Worm (Caenorhabditis elegans) whole organism, L4/young adult: ENCODE data around the gene srt-48.

Experiments
- W03F9.2 ChIP-seq: fragments of 150-350 bp; optimal IDR thresholded peaks from 2 replicates; lab custom pipeline; 2014; ENCODE audit warnings: missing biosample characterization, missing genetic modification characterization
- dao-5 ChIP-seq: sonication (generic microtip); optimal IDR thresholded peaks from 2 replicates; lab custom pipeline; 2016; ENCODE audit warnings: missing genotype, missing genetic modification characterization, moderate library complexity, missing compliant biosample characterization
- him-1 ChIP-seq: sonication (generic microtip); optimal IDR thresholded peaks from 2 replicates; lab custom pipeline; 2016; ENCODE audit warnings: missing genotype, missing genetic modification reagents, missing genetic modification characterization, missing compliant biosample characterization

srt-48 gene

ce11 chrIV:15068818-15069217 is at the start of gene srt-48:
Gene srt-48 (minus strand): TSS chrIV:15068918.
- TF ChIP-seq W03F9.2 (tag; lab: Kevin White, UChicago) (no peak), dao-5 (tag; lab: Kevin White, UChicago) (no peak), him-1 (no peak)

- TF ChIP-seq W03F9.2 (tag; lab: Kevin White, UChicago) (no peak), dao-5 (tag; lab: Kevin White, UChicago) (no peak), him-1 (no peak)
These were observed 49.7 kb upstream of the srt-48 start, which contains the start of gene M199.136 for ce11 chrIV:15118390-15118789. Gene M199.136 (plus strand): TSS chrIV:15118690.

ce11 chrIV:15114324-15114723 is 45.6 kb upstream of the srt-48 start, which contains the start of gene M199.135:
Gene M199.135 (plus strand): TSS chrIV:15114624.
- TF ChIP-seq him-1 (no peak), dao-5 (tag; lab: Kevin White, UChicago) (no peak), W03F9.2 (tag; lab: Kevin White, UChicago) (no peak)

ce11 chrIV:15113117-15113516 is 44.4 kb upstream of the srt-48 start, which contains the start of gene M199.134:
Gene M199.134 (minus strand): TSS chrIV:15113217.
- no peak for TF ChIP-seq him-1
- no peak for TF ChIP-seq dao-5 (tag; lab: Kevin White, UChicago)
- no peak for TF ChIP-seq W03F9.2 (tag; lab: Kevin White, UChicago)

DNA sequence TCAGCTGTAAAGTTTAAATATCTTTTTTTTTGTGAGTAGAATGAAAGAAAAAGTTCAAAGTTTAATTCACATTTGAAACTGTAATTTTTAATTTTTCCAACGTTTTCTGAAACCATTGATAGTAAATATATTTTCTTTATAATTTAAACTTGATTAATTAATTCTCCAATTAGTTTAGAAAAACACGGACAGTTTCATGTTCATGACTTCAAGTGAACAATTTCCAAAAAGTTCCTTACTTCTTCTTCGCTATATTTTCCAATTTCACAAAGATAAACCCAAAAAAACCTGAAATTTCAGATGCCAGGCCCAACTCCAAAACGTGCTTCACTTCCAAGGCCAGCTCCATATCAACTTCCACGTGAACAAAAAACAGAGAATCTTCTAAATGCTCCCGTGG is 39.8 kb upstream of the srt-48 start, which contains the start of gene M199.2:
M199.2 (plus strand) TSS at position 301 of the 400 bp plus-strand sequence.
- TF ChIP-seq him-1 (no peak), W03F9.2 (tag; lab: Kevin White, UChicago) (no peak), dao-5 (tag; lab: Kevin White, UChicago) (no peak)

DNA sequence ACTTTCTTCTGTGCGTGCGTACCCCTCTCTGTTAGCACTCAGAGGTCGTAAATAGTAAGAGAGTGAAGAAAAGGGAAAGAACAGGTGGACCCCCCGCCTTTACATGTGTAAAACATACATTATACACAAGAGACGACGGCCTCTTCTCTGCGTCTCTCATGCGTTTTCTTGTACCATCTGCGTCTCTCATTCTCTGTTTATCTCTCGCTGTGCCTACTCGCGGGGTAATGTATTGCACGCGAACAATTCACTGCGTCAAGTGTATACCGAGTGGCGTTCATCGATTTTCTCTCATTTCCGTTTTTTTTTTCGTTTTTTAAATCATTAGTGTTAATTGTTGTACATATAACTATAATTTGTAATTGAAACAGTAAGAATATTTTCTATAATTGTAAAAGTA is 38.5 kb upstream of the srt-48 start:
- no peak for TF ChIP-seq him-1
- TF ChIP-seq dao-5 (tag; lab: Kevin White, UChicago), result no peak
- TF ChIP-seq W03F9.2 (tag; lab: Kevin White, UChicago), result no peak

DNA sequence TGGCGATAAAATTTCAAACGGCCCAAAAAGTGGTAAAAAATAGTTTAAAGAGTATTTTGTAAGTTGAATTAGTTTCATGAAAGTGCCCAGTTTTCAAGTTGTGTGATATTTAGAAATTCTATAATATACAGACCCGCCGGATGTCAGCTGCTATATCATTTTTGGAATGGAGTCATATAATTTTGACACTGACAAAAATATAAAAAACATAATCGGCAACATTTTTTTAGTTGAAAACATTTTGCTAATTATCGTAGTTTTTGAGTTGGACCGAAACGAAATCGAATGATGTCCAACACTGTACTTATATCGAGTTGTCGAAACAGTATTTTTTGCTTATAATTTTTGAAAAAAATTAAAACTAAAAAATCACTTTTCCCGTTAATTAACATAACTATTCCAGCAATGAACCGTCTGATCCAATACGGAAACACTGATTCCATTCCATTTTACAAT is 34.5 kb upstream of the srt-48 start, which contains the start of gene srt-44:
srt-44 (plus strand) TSS at position 406 of the 456 bp plus-strand sequence.
- TF ChIP-seq dao-5 (tag; lab: Kevin White, UChicago), result no peak
- no peak for TF ChIP-seq W03F9.2 (tag; lab: Kevin White, UChicago)
- no peak for TF ChIP-seq him-1

DNA sequence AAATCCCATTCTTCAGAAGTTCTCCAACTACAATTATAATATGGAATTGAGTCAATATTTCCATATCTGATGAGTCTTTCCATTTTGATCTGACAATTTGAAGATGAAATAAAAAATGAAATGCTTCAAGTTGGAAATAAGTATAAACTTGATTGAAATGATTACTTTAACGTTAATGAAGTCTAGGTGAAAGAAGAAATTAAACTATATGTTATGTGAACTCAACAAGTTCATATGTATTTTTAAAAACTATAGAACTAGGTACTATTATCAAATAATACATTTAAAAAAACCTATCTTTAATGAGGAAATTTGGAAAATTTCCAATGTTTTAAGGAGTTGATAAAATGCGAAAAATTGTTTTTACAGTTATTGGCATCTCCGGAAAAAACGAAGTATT is 29.6 kb upstream of the srt-48 start, which contains the start of gene srt-49:
srt-49 (minus strand) TSS at position 101 of the 400 bp plus-strand sequence.
- TF ChIP-seq him-1, result no peak
- TF ChIP-seq W03F9.2 (tag; lab: Kevin White, UChicago), result no peak
- TF ChIP-seq dao-5 (tag; lab: Kevin White, UChicago), result no peak

- TF ChIP-seq him-1 (no peak), dao-5 (tag; lab: Kevin White, UChicago) (no peak), W03F9.2 (tag; lab: Kevin White, UChicago) (no peak)
These were observed 5.7 kb upstream of the srt-48 start, which contains the start of gene srt-50 for ce11 chrIV:15074392-15074791. Gene srt-50 (plus strand): TSS chrIV:15074692.

- TF ChIP-seq dao-5 (tag; lab: Kevin White, UChicago) (no peak), him-1 (no peak), W03F9.2 (tag; lab: Kevin White, UChicago) (no peak)
These were observed 3.1 kb downstream of the srt-48 start, which contains the start of gene Y41E3.18 for ce11 chrIV:15065653-15066052. Gene Y41E3.18 (minus strand): TSS chrIV:15065753.

DNA sequence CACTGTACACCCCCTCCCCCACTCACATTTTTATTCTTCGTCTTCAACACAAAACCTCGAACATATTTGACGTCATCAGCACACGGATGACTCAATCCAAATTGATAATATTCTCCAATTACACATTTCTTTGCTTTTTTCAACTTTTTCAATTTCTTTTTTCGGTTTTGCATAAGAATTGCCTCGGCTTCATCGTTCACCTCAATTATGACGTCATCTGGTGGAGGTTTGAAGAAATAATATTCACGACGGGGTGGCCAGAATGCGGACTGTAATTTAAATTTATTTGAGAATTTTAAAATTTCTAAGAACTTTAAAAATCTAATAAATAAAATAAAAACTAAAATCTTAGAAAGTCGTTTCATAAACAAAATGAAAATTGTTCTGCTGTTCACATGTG is 4.9 kb downstream of the srt-48 start:
- TF ChIP-seq him-1 (no peak), W03F9.2 (tag; lab: Kevin White, UChicago) (no peak), dao-5 (tag; lab: Kevin White, UChicago) (no peak)

ce11 chrIV:15057994-15058393 is 10.7 kb downstream of the srt-48 start, which contains the start of gene Y41E3.13:
Gene Y41E3.13 (plus strand): TSS chrIV:15058294.
- TF ChIP-seq W03F9.2 (tag; lab: Kevin White, UChicago) (no peak), him-1 (no peak), dao-5 (tag; lab: Kevin White, UChicago) (no peak)

ce11 chrIV:15056081-15056586 is 12.6 kb downstream of the srt-48 start, which contains the start of gene Y41E3.19:
Gene Y41E3.19 (plus strand): TSS chrIV:15056131.
- TF ChIP-seq him-1 (no peak), W03F9.2 (tag; lab: Kevin White, UChicago) (no peak), dao-5 (tag; lab: Kevin White, UChicago) (no peak)

DNA sequence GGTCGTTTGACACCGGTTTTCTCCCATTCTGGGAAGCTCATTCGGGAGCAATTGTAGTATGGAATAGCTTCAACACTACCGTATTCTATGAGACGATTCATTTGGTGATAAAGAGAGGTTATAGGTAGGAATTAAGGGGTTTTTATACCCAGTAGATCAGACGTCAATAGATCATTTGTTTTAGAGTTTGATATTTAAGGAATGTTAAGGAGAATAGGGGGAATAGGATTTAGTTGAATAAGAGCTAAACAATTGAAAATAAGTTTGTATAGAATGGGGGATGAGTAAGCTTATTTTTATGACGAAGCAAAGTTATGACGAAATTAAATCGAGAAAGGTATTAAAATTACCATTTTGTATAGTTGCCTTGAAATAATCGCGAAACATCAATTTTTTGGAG is 15.4 kb downstream of the srt-48 start, which contains the start of gene srt-47:
srt-47 (minus strand) TSS at position 101 of the 400 bp plus-strand sequence.
- TF ChIP-seq W03F9.2 (tag; lab: Kevin White, UChicago) (no peak), him-1 (no peak)
